Fruit fly (Drosophila melanogaster) whole organism: ENCODE results near the gene Rchy1.

Experiments
- CG8478 ChIP-seq: fragments of >200 bp; optimal IDR thresholded peaks from 2 replicates; lab custom pipeline; 2018; ENCODE audit warnings: inconsistent platforms
- Dll ChIP-seq: fragments of >200 bp; optimal IDR thresholded peaks from 2 replicates; lab custom pipeline; 2017
- EcR ChIP-seq, 2 experiments: fragments of >200 bp; optimal IDR thresholded peaks; 2 replicates each; lab custom pipeline; 2017; ENCODE audit warnings: missing biosample characterization in 2 of 2, missing genetic modification characterization in 2 of 2, missing genetic modification reagents in 2 of 2
- pan ChIP-seq: fragments of >200 bp; optimal IDR thresholded peaks from 2 replicates; lab custom pipeline; 2017
- psq ChIP-seq: fragments of >200 bp; optimal IDR thresholded peaks from 2 replicates; lab custom pipeline; 2017
- usp ChIP-seq: fragments of >200 bp; optimal IDR thresholded peaks from 2 replicates; lab custom pipeline; 2017; ENCODE audit warnings: missing biosample characterization, missing genetic modification characterization, mixed read lengths

The Rchy1 gene

dm6 chr2L:6423148-6423547 is 42.3 kb downstream of the Rchy1 start, which contains the start of gene Tig:
Gene Tig (minus strand): TSS chr2L:6423310.
- TF ChIP-seq usp (GFP tag; lab: Kevin White, UChicago) = no peak
- TF ChIP-seq Dll = no peak
- TF ChIP-seq CG8478 (lab: Kevin White, UChicago) = no peak
- TF ChIP-seq EcR (GFP tag; optimal IDR thresholded peaks at IDR 0.05; lab: Kevin White, UChicago) = no peak
- TF ChIP-seq psq = no peak
- TF ChIP-seq pan = no peak

dm6 chr2L:6422488-6422887 is 43.0 kb downstream of the Rchy1 start:
- TF ChIP-seq pan (no peak), Dll (no peak), CG8478 (lab: Kevin White, UChicago) (no peak), EcR (GFP tag; optimal IDR thresholded peaks at IDR 0.05; lab: Kevin White, UChicago) (no peak), usp (GFP tag; lab: Kevin White, UChicago) (no peak), psq (no peak)

dm6 chr2L:6421495-6421894 is 44.0 kb downstream of the Rchy1 start:
- no peak for TF ChIP-seq Dll
- no peak for TF ChIP-seq EcR (GFP tag; optimal IDR thresholded peaks at IDR 0.05; lab: Kevin White, UChicago)
- no peak for TF ChIP-seq pan
- no peak for TF ChIP-seq psq
- no peak for TF ChIP-seq usp (GFP tag; lab: Kevin White, UChicago)
- no peak for TF ChIP-seq CG8478 (lab: Kevin White, UChicago)

dm6 chr2L:6411953-6412352 is 53.5 kb downstream of the Rchy1 start, which contains the start of gene CG13982:
Gene CG13982 (plus strand): TSS chr2L:6412315.
- TF ChIP-seq pan = no peak
- no peak for TF ChIP-seq Dll
- no peak for TF ChIP-seq psq
- TF ChIP-seq CG8478 (lab: Kevin White, UChicago) = no peak
- no peak for TF ChIP-seq EcR (GFP tag; optimal IDR thresholded peaks at IDR 0.05; lab: Kevin White, UChicago)
- no peak for TF ChIP-seq usp (GFP tag; lab: Kevin White, UChicago)

- no peak for TF ChIP-seq psq
- TF ChIP-seq pan = no peak
- no peak for TF ChIP-seq EcR (GFP tag; optimal IDR thresholded peaks at IDR 0.05; lab: Kevin White, UChicago)
- no peak for TF ChIP-seq usp (GFP tag; lab: Kevin White, UChicago)
- no peak for TF ChIP-seq CG8478 (lab: Kevin White, UChicago)
- TF ChIP-seq Dll = no peak
Measured at dm6 chr2L:6411089-6411757, 54.2 kb downstream of the Rchy1 start, which contains the start of gene DIP-epsilon. Gene DIP-epsilon (minus strand): TSS chr2L:6411326.
